Worm (Caenorhabditis elegans): ENCODE results near the gene nspg-14.
A peak's percentile ranks its signal among the peaks of the same experiment; 100 is the strongest.

nspg-14 gene

DNA sequence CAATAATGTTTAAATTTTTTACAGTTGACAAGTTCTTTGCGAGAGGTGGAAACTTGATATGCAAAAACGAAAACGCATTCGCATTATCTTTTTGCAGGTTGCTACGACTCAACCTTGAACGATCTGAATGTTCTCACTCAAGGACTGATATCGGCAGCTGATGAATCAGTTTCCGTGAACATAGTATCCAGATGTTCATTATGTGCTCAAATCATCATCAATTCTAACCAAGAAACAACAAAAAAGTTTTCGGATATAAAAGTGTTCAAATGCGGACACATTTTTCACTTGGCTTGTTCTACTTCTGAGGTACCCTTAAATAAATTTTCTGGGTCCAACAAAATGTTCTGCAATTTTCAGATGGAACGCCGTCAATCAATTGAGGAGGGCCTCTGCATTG is 36.3 kb downstream of the nspg-14 start:
- no peak for TF ChIP-seq lin-38 (GFP tag; IDR thresholded peaks at IDR 0.05)
- no peak for TF ChIP-seq zip-11 (GFP tag; IDR thresholded peaks at IDR 0.05)
- no peak for TF ChIP-seq ama-1 (optimal IDR thresholded peaks at IDR 0.05)
- TF ChIP-seq aha-1 (tag) = peak; percentile 65
- no peak for TF ChIP-seq lin-13 (GFP tag; optimal IDR thresholded peaks at IDR 0.05)
- peak in 1 of 2 experiments; percentile 95 for TF ChIP-seq unc-62 (GFP tag; optimal IDR thresholded peaks at IDR 0.05 in 1 of 2)
- TF ChIP-seq unc-62 (tag; optimal IDR thresholded peaks at IDR 0.05) = no peak
- no peak for TF ChIP-seq pqm-1 (tag; optimal IDR thresholded peaks at IDR 0.05)
- TF ChIP-seq nhr-42 (GFP tag; IDR thresholded peaks at IDR 0.05) = no peak

DNA sequence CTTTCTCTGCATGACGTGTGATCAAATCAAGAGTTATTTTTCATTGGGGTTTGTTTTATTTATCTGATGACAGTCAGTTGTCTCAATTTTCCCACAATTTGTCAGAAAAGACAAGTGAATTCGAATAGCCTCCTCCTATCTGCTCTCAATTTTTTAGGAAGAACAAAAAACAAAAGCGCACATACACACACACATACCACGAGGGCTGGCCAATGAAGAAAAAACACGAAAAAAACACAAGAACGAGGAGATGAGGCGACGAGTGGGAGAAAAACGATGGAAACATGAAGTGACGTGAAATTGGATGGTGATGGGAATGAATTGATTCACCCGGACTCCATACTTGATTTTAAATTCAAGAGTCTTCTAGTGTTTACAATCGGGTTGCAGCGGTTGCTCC is 41.0 kb downstream of the nspg-14 start:
- peak in 1 of 2 experiments; percentile 5 for TF ChIP-seq hif-1 (tag; optimal IDR thresholded peaks at IDR 0.05)
- no peak for TF ChIP-seq ceh-62 (tag; optimal IDR thresholded peaks at IDR 0.05)
- no peak for TF ChIP-seq nhr-111 (GFP tag; optimal IDR thresholded peaks at IDR 0.05)
- TF ChIP-seq hlh-30 (tag; optimal IDR thresholded peaks at IDR 0.05; ENCODE audit: insufficient read depth) = peak; percentile 50

DNA sequence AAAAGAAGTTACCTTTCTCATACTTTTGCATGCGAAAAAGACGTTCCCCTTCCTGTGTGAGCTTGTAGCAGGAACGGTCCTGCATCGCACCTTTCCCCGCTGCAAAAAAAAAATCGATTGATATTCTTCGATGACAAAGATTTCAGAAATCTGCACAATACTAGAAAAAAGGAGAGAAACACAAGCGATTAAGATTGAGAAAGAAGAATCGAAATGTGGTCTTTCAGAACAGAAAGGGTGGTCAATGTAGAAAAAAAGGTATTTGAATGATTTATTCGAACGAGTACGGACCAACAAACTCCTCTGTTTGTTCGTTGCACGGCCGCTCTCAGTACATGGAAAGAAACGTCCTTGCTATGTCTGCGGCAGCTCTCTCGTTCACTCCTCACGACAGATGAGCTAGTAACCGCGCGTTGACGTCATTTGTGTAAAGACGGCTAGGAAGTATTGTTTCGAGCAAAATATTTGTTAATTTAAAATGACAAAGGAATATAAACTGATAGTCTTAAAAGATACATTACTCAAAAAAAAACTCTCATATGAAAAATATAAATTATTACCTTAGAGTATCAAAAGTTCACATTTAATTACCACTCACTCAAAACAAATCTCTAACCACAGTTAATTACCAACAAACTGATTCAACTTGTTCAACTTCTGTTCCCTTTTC is 45.2 kb downstream of the nspg-14 start, which contains the start of gene ift-81:
Gene ift-81, plus strand, starts transcription at position 620 of the 670 bp plus-strand sequence.
- TF ChIP-seq F37D6.2 (tag; optimal IDR thresholded peaks at IDR 0.05) (peak; percentile 24), sdz-12 (GFP tag; optimal IDR thresholded peaks at IDR 0.05) (no peak), hlh-11 (tag; optimal IDR thresholded peaks at IDR 0.05) (peak; percentile 20), F49E8.2 (tag; optimal IDR thresholded peaks at IDR 0.05; ENCODE audit: borderline replicate concordance) (no peak), rbr-2 (tag; optimal IDR thresholded peaks at IDR 0.05) (peak; percentile 66), dve-1 (tag; optimal IDR thresholded peaks at IDR 0.05; ENCODE audit: insufficient read depth) (peak; percentile 55), aha-1 (tag) (peak; percentile 96), R02D3.7 (tag; optimal IDR thresholded peaks at IDR 0.05) (no peak), hmg-1.1 (GFP tag; IDR thresholded peaks at IDR 0.05) (peak; percentile 65), vab-7 (GFP tag; IDR thresholded peaks at IDR 0.05) (no peak), lin-38 (GFP tag; IDR thresholded peaks at IDR 0.05) (0 out of 2 replicates have a peak, but pooled peaks have one; percentile 12), nhr-28 (tag; optimal IDR thresholded peaks at IDR 0.05) (no peak), dmd-6 (GFP tag; IDR thresholded peaks at IDR 0.05) (0 out of 2 replicates have a peak, but pooled peaks have one; percentile 16), hif-1 (tag; optimal IDR thresholded peaks at IDR 0.05) (peak in 1 of 2 experiments; percentile 5), lin-39 (tag; optimal IDR thresholded peaks at IDR 0.05) (no peak), mxl-2 (GFP tag; conservative IDR thresholded peaks at IDR 0.05) (no peak), zfp-3 (GFP tag; conservative IDR thresholded peaks at IDR 0.05) (no peak), lsy-2 (tag; optimal IDR thresholded peaks at IDR 0.05) (peak in 1 of 2 experiments; percentile 62), hlh-30 (tag; optimal IDR thresholded peaks at IDR 0.05; ENCODE audit: insufficient read depth) (peak; percentile 2), mep-1 (tag; optimal IDR thresholded peaks at IDR 0.05) (peak; percentile 54), aly-2 (tag; optimal IDR thresholded peaks at IDR 0.05) (no peak), zag-1 (tag; optimal IDR thresholded peaks at IDR 0.05) (no peak), fkh-10 (GFP tag; optimal IDR thresholded peaks at IDR 0.05) (peak; percentile 43)

DNA sequence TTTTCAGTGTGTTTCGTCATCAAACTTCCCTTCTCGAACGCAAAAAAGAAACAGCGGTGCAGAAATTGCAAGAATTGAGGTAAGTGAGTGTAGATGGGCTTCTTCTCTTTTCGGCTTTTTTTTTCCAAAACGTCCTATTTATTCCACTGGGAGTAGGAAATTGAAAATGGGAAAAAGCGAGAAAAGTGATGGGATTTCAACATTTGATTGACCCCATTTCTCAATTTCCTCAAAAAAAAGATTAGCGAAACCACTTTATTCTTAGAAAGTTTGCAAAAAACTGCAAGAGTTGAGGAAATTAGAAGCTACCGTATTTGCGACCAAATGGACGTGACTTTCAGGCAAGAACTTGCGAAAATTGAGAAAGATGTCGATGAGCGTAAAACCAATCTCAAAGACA is 50.7 kb downstream of the nspg-14 start, which contains the start of gene ags-3:
Gene ags-3, minus strand, starts transcription at position 101 of the 400 bp plus-strand sequence.
- TF ChIP-seq fos-1 (tag; optimal IDR thresholded peaks at IDR 0.05) (no peak), ZK546.5 (tag; optimal IDR thresholded peaks at IDR 0.05) (no peak), ceh-62 (tag; optimal IDR thresholded peaks at IDR 0.05) (no peak), lsy-2 (tag; optimal IDR thresholded peaks at IDR 0.05) (no peak), rbr-2 (tag; optimal IDR thresholded peaks at IDR 0.05) (no peak), daf-12 (tag; optimal IDR thresholded peaks at IDR 0.05) (no peak), daf-19 (GFP tag; conservative IDR thresholded peaks at IDR 0.05) (no peak), saeg-2 (GFP tag; IDR thresholded peaks at IDR 0.05) (no peak), tra-1 (GFP tag; IDR thresholded peaks at IDR 0.05) (no peak), nhr-6 (tag; optimal IDR thresholded peaks at IDR 0.05) (no peak), dve-1 (tag; optimal IDR thresholded peaks at IDR 0.05; ENCODE audit: insufficient read depth) (no peak), mxl-2 (GFP tag; conservative IDR thresholded peaks at IDR 0.05) (no peak), ceh-44 (GFP tag; IDR thresholded peaks at IDR 0.05) (no peak), nhr-237 (tag; optimal IDR thresholded peaks at IDR 0.05) (no peak), egl-43 (GFP tag; IDR thresholded peaks at IDR 0.05) (no peak), gei-8 (GFP tag; optimal IDR thresholded peaks at IDR 0.05) (no peak), F44E2.7 (GFP tag; IDR thresholded peaks at IDR 0.05) (no peak), fkh-10 (GFP tag; optimal IDR thresholded peaks at IDR 0.05) (no peak)
